Worm (Caenorhabditis elegans): ENCODE data around the gene F45E1.1.

F45E1.1 gene

DNA sequence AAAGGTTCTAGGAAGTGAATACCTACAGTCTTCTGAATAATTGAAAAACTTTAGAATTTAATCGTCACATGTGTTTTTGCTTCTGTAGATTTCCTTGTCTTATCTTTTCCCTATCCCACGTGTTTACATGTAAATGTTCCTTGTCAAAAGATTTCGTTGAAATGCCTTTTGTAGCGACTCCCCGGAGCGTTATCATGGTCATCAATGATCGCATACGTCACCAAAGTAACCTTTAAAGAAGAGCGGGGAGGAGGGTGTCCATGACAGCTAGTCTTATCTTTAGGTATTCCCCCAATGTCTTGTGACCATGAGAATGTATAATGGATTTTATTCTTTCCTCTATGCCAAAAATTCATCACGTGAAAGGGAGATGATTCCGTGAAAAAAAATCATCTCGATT is 16.6 kb upstream of the F45E1.1 start (continued):
- TF ChIP-seq Y75B8A.6 (GFP tag; IDR thresholded peaks at IDR 0.05) (no peak), skn-1 (tag; optimal IDR thresholded peaks at IDR 0.05) (no peak), vab-7 (GFP tag; IDR thresholded peaks at IDR 0.05) (no peak), ceh-32 (tag; optimal IDR thresholded peaks at IDR 0.05; ENCODE audit: poor library complexity) (no peak), nhr-10 (tag; optimal IDR thresholded peaks at IDR 0.05) (no peak)

DNA sequence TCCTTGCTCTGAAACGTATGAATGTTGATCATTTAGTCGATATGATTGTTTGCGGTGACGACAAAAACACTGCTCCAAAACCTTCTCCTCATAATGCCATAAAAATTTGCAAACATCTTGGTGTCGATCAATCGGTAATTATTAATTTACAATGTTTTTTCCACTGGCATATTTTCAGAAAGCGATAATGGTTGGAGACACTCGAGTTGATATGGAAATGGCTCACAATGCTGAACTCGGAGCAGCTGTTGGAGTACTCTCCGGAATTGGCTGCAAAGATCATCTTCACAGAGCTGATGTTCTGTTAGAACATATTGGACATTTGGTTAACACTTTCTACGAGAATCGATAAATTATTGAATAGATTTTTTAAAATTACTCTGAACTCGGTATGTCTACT is 15.0 kb upstream of the F45E1.1 start:
- TF ChIP-seq Y5F2A.4 (GFP tag; optimal IDR thresholded peaks at IDR 0.05) = no peak
- no peak for TF ChIP-seq dmd-6 (GFP tag; IDR thresholded peaks at IDR 0.05)
- TF ChIP-seq daf-16 (GFP tag; optimal IDR thresholded peaks at IDR 0.05) = no peak
- peak; percentile 10 for TF ChIP-seq daf-16 (tag; optimal IDR thresholded peaks at IDR 0.05)
- no peak for TF ChIP-seq hlh-11 (tag; optimal IDR thresholded peaks at IDR 0.05)
- TF ChIP-seq skn-1 (tag; optimal IDR thresholded peaks at IDR 0.05) = no peak
- TF ChIP-seq lin-1 (GFP tag; IDR thresholded peaks at IDR 0.05) = no peak
- no peak for TF ChIP-seq dve-1 (tag; optimal IDR thresholded peaks at IDR 0.05; ENCODE audit: insufficient read depth)
- peak; percentile 60 for TF ChIP-seq aha-1 (tag)
- TF ChIP-seq saeg-2 (GFP tag; IDR thresholded peaks at IDR 0.05) = no peak
- no peak for TF ChIP-seq mxl-2 (GFP tag; conservative IDR thresholded peaks at IDR 0.05)
- no peak for TF ChIP-seq D1046.2 (GFP tag; IDR thresholded peaks at IDR 0.05)
- no peak for TF ChIP-seq gei-8 (GFP tag; optimal IDR thresholded peaks at IDR 0.05)
- no peak for TF ChIP-seq egl-43 (GFP tag; IDR thresholded peaks at IDR 0.05)
- TF ChIP-seq ctbp-1 (GFP tag; IDR thresholded peaks at IDR 0.05) = no peak
- no peak for TF ChIP-seq hmg-1.1 (GFP tag; IDR thresholded peaks at IDR 0.05)
- TF ChIP-seq ces-1 (GFP tag; optimal IDR thresholded peaks at IDR 0.05) = no peak
- no peak for TF ChIP-seq attf-4 (tag; optimal IDR thresholded peaks at IDR 0.05)

DNA sequence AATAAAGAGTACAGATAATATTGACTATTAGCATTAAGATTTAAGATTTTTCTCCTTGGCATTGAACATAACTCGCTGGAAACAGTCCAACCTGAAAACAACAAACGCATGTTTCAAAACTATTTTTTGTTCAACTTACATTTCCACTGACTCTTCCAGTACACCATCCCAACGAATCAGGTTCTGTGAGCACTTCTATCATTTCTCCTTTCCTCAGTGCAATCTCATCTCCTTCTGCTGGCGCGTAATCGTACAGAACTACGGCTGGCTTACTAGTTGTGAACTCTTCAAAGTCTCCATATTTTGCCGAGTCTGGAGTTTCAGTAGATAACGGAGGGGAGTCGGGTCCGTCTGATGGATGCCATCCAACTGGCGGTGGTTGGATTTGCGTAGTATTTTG is 14.3 kb upstream of the F45E1.1 start:
- TF ChIP-seq duxl-1 (tag; optimal IDR thresholded peaks at IDR 0.05; ENCODE audit: poor library complexity) (no peak), ZK337.2 (GFP tag; IDR thresholded peaks at IDR 0.05) (no peak), nhr-25 (tag; optimal IDR thresholded peaks at IDR 0.05; ENCODE audit: borderline replicate concordance, insufficient read depth) (peak; percentile 60), T26A8.4 (GFP tag; IDR thresholded peaks at IDR 0.05) (peak; percentile 73), mdt-29 (GFP tag; IDR thresholded peaks at IDR 0.05) (no peak), hif-1 (tag; optimal IDR thresholded peaks at IDR 0.05) (no peak), lim-7 (GFP tag; IDR thresholded peaks at IDR 0.05) (0 out of 2 replicates have a peak, but pooled peaks have one; percentile 46), dmd-6 (GFP tag; IDR thresholded peaks at IDR 0.05) (0 out of 2 replicates have a peak, but pooled peaks have one; percentile 10), nhr-237 (tag; optimal IDR thresholded peaks at IDR 0.05) (no peak), ceh-62 (tag; optimal IDR thresholded peaks at IDR 0.05) (no peak), ctbp-1 (GFP tag; IDR thresholded peaks at IDR 0.05) (0 out of 2 replicates have a peak, but pooled peaks have one; percentile 13), aha-1 (tag) (peak; percentile 52), Y5F2A.4 (GFP tag; optimal IDR thresholded peaks at IDR 0.05) (no peak)

DNA sequence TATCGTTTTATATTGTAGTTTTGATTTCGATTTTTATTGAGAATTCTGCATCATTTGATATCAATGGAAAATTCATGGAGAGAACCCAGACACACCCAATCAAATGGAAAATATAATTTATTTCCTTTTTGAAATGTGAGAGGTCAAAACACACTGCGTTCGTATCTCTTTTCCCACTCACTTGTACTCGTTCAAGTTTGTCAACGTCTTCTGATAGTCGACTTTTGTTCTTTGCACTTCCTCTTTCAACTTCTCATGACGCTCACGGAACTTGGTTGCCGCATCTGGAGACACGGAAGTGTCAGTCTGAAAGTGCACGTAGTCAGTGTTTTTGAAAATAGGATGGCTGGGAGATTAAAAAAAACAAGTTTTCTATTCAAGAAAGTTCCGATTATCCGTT is 13.2 kb upstream of the F45E1.1 start:
- TF ChIP-seq nhr-76 (tag; optimal IDR thresholded peaks at IDR 0.05) = peak; percentile 45
- TF ChIP-seq duxl-1 (tag; optimal IDR thresholded peaks at IDR 0.05; ENCODE audit: poor library complexity) = no peak
- no peak for TF ChIP-seq Y48G9A.11 (GFP tag; IDR thresholded peaks at IDR 0.05)
- no peak for TF ChIP-seq ztf-7 (tag; optimal IDR thresholded peaks at IDR 0.05)
- peak; percentile 21 for TF ChIP-seq mep-1 (tag; optimal IDR thresholded peaks at IDR 0.05)
- TF ChIP-seq dpl-1 (GFP tag; optimal IDR thresholded peaks at IDR 0.05) = no peak
- TF ChIP-seq ceh-44 (GFP tag; IDR thresholded peaks at IDR 0.05) = no peak
- TF ChIP-seq aha-1 (tag) = peak; percentile 52
- no peak for TF ChIP-seq nhr-237 (tag; optimal IDR thresholded peaks at IDR 0.05)
- no peak for TF ChIP-seq snpc-4 (tag; optimal IDR thresholded peaks at IDR 0.05)
- peak; percentile 20 for TF ChIP-seq hlh-30 (tag; optimal IDR thresholded peaks at IDR 0.05; ENCODE audit: insufficient read depth)
- TF ChIP-seq zip-2 (tag; optimal IDR thresholded peaks at IDR 0.05) = no peak
- no peak for TF ChIP-seq fos-1 (tag; optimal IDR thresholded peaks at IDR 0.05)
- no peak for TF ChIP-seq F49E8.2 (tag; optimal IDR thresholded peaks at IDR 0.05; ENCODE audit: borderline replicate concordance)
- no peak for TF ChIP-seq ceh-32 (tag; optimal IDR thresholded peaks at IDR 0.05; ENCODE audit: poor library complexity)
- TF ChIP-seq saeg-2 (GFP tag; IDR thresholded peaks at IDR 0.05) = no peak
- TF ChIP-seq nhr-48 (tag; optimal IDR thresholded peaks at IDR 0.05) = peak; percentile 60
- no peak for TF ChIP-seq arid-1 (GFP tag; conservative IDR thresholded peaks at IDR 0.05)
- TF ChIP-seq unc-130 (GFP tag; optimal IDR thresholded peaks at IDR 0.05) = no peak
- peak; percentile 35 for TF ChIP-seq nhr-25 (tag; optimal IDR thresholded peaks at IDR 0.05; ENCODE audit: borderline replicate concordance, insufficient read depth)
- no peak for TF ChIP-seq zag-1 (tag; optimal IDR thresholded peaks at IDR 0.05)
- no peak for TF ChIP-seq nhr-28 (tag; optimal IDR thresholded peaks at IDR 0.05)
